Worm (Caenorhabditis elegans) whole organism, young adult: ENCODE measurements around the gene patr-1.
A peak's percentile ranks its signal among the peaks of the same experiment; 100 is the strongest.

Experiments used
- B0019.2 ChIP-seq: fragments of 200-800 bp; sonication (Bioruptor generic); conservative IDR thresholded peaks from 2 replicates; pipeline ENCODE4 v1.3.6; 2022; ENCODE audit warnings: missing genetic modification reagents, missing genetic modification characterization, missing compliant biosample characterization
- C06A6.2 ChIP-seq: fragments of 200-800 bp; sonication (Bioruptor generic); conservative IDR thresholded peaks from 2 replicates; pipeline ENCODE4 v1.3.6; 2022; ENCODE audit warnings: missing genetic modification characterization, missing compliant biosample characterization
- C17E4.6 ChIP-seq: fragments of 200-800 bp; sonication (Bioruptor generic); IDR thresholded peaks from 2 replicates; pipeline ENCODE4 v1.3.6; 2022; ENCODE audit warnings: missing genetic modification reagents, missing genetic modification characterization, missing compliant biosample characterization
- D2030.7 ChIP-seq: fragments of 200-800 bp; sonication (Bioruptor generic); IDR thresholded peaks from 2 replicates; pipeline ENCODE4 v1.3.6; 2022; ENCODE audit warnings: missing genetic modification reagents, missing genetic modification characterization, missing compliant biosample characterization
- F10E7.11 ChIP-seq: sonication (generic microtip); optimal IDR thresholded peaks from 2 replicates; lab custom pipeline; 2017; ENCODE audit warnings: mild to moderate bottlenecking, missing genetic modification characterization, moderate library complexity, missing compliant biosample characterization
- F37B4.10 ChIP-seq: fragments of 200-800 bp; sonication (Bioruptor generic); IDR thresholded peaks from 2 replicates; pipeline ENCODE4 v1.3.6; 2022; ENCODE audit warnings: missing genetic modification characterization, missing compliant biosample characterization
- T26A5.8 ChIP-seq: sonication (generic microtip); optimal IDR thresholded peaks from 2 replicates; lab custom pipeline; 2016; ENCODE audit warnings: missing genetic modification characterization, missing compliant biosample characterization
- Y53F4B.3 ChIP-seq: fragments of 200-800 bp; sonication (Bioruptor generic); IDR thresholded peaks from 2 replicates; pipeline ENCODE4 v1.3.6; 2022; ENCODE audit warnings: missing genetic modification reagents, missing genetic modification characterization, missing compliant biosample characterization
- Y53G8AR.9 ChIP-seq: fragments of 200-800 bp; sonication (Bioruptor generic); conservative IDR thresholded peaks from 2 replicates; pipeline ENCODE4 v1.3.6; 2022; ENCODE audit warnings: missing genetic modification reagents, missing genetic modification characterization, missing compliant biosample characterization
- Y95B8A.8 ChIP-seq: fragments of 200-800 bp; sonication (Bioruptor generic); IDR thresholded peaks from 2 replicates; pipeline ENCODE4 v1.3.6; 2022; ENCODE audit warnings: missing genetic modification reagents, missing genetic modification characterization, missing compliant biosample characterization
- aptf-2 ChIP-seq: fragments of 200-800 bp; sonication (Bioruptor generic); conservative IDR thresholded peaks from 2 replicates; pipeline ENCODE4 v1.3.6; 2022; ENCODE audit warnings: missing genetic modification reagents, missing genetic modification characterization, missing compliant biosample characterization
- cebp-1 ChIP-seq, 2 experiments: fragments of 200-800 bp in 1 of 2; sonication (Bioruptor generic) in 1 of 2; sonication (generic microtip) in 1 of 2; IDR thresholded peaks in 1 of 2; optimal IDR thresholded peaks in 1 of 2; 2 replicates each; pipeline versions ENCODE4 v1.3.6 to Lab custom; 2017 to 2022; ENCODE audit warnings: missing compliant biosample characterization in 2 of 2, missing genetic modification characterization in 2 of 2, mild to moderate bottlenecking in 1 of 2, missing genetic modification reagents in 1 of 2, moderate library complexity in 1 of 2
- cebp-2 ChIP-seq: fragments of 200-800 bp; sonication (Bioruptor generic); IDR thresholded peaks from 2 replicates; pipeline ENCODE4 v1.3.6; 2022; ENCODE audit warnings: missing genetic modification characterization, missing compliant biosample characterization
- ceh-27 ChIP-seq: fragments of 200-800 bp; sonication (Bioruptor generic); optimal IDR thresholded peaks from 2 replicates; lab custom pipeline; 2018; ENCODE audit warnings: mild to moderate bottlenecking, missing genetic modification characterization, moderate library complexity, missing compliant biosample characterization
- ceh-91 ChIP-seq: fragments of 200-800 bp; sonication (Bioruptor generic); IDR thresholded peaks from 2 replicates; pipeline ENCODE4 v1.3.6; 2022; ENCODE audit warnings: missing genetic modification reagents, missing genetic modification characterization, missing compliant biosample characterization
- dox-1 ChIP-seq: fragments of 200-800 bp; sonication (Bioruptor generic); IDR thresholded peaks from 2 replicates; pipeline ENCODE4 v1.3.6; 2022; ENCODE audit warnings: missing genetic modification reagents, missing genetic modification characterization, missing compliant biosample characterization
- dpl-1 ChIP-seq: fragments of 150-350 bp; optimal IDR thresholded peaks from 2 replicates; lab custom pipeline; 2014; ENCODE audit warnings: missing biosample characterization, missing genetic modification reagents, missing genetic modification characterization
- hlh-12 ChIP-seq: sonication (generic microtip); optimal IDR thresholded peaks from 2 replicates; lab custom pipeline; 2016; ENCODE audit warnings: missing genetic modification characterization, missing compliant biosample characterization
- hlh-26 ChIP-seq: fragments of 200-800 bp; sonication (Bioruptor generic); conservative IDR thresholded peaks from 2 replicates; pipeline ENCODE4 v1.3.6; 2022; ENCODE audit warnings: missing genetic modification reagents, missing genetic modification characterization, missing compliant biosample characterization
- hsf-1 ChIP-seq: fragments of 200-800 bp; sonication (Bioruptor generic); IDR thresholded peaks from 2 replicates; pipeline ENCODE4 v1.3.6; 2022; ENCODE audit warnings: missing genetic modification reagents, missing genetic modification characterization, missing compliant biosample characterization
- lag-1 ChIP-seq: fragments of 200-800 bp; sonication (Bioruptor generic); IDR thresholded peaks from 2 replicates; pipeline ENCODE4 v1.3.6; 2022; ENCODE audit warnings: missing genetic modification reagents, missing genetic modification characterization, missing compliant biosample characterization
- let-526 ChIP-seq: fragments of 200-800 bp; sonication (Bioruptor generic); IDR thresholded peaks from 2 replicates; pipeline ENCODE4 v1.3.6; 2022; ENCODE audit warnings: missing genetic modification reagents, missing genetic modification characterization, missing compliant biosample characterization
- lin-54 ChIP-seq: fragments of 200-800 bp; sonication (Bioruptor generic); optimal IDR thresholded peaks from 2 replicates; lab custom pipeline; 2018; ENCODE audit warnings: mild to moderate bottlenecking, missing genetic modification characterization, missing compliant biosample characterization
- mcd-1 ChIP-seq: fragments of 200-800 bp; sonication (Bioruptor generic); IDR thresholded peaks from 2 replicates; pipeline ENCODE4 v1.3.6; 2022; ENCODE audit warnings: missing genetic modification reagents, missing genetic modification characterization, missing compliant biosample characterization
- mel-28 ChIP-seq: sonication (generic microtip); optimal IDR thresholded peaks from 2 replicates; lab custom pipeline; 2016; ENCODE audit warnings: borderline replicate concordance, mild to moderate bottlenecking, missing genetic modification characterization, missing compliant biosample characterization
- mxl-1 ChIP-seq: sonication (generic microtip); optimal IDR thresholded peaks from 2 replicates; lab custom pipeline; 2016; ENCODE audit warnings: missing genetic modification characterization, missing compliant biosample characterization
- nhr-120 ChIP-seq: fragments of 200-800 bp; sonication (Bioruptor generic); IDR thresholded peaks from 2 replicates; pipeline ENCODE4 v1.3.6; 2022; ENCODE audit warnings: missing genetic modification characterization, missing compliant biosample characterization
- nhr-179 ChIP-seq: sonication (generic microtip); optimal IDR thresholded peaks from 2 replicates; lab custom pipeline; 2016; ENCODE audit warnings: mild to moderate bottlenecking, missing genetic modification characterization, missing compliant biosample characterization
- nhr-80 ChIP-seq: sonication (generic microtip); optimal IDR thresholded peaks from 2 replicates; lab custom pipeline; 2016; ENCODE audit warnings: missing genetic modification characterization, missing compliant biosample characterization
- nhr-90 ChIP-seq: sonication (generic microtip); optimal IDR thresholded peaks from 2 replicates; lab custom pipeline; 2016; ENCODE audit warnings: missing genotype, mild to moderate bottlenecking, missing genetic modification characterization, missing compliant biosample characterization
- pbrm-1 ChIP-seq: fragments of 200-800 bp; sonication (Bioruptor generic); IDR thresholded peaks from 2 replicates; pipeline ENCODE4 v1.3.6; 2022; ENCODE audit warnings: missing genetic modification reagents, missing genetic modification characterization, missing compliant biosample characterization
- pha-4 ChIP-seq: fragments of 150-350 bp; sonication (generic microtip); optimal IDR thresholded peaks from 2 replicates; lab custom pipeline; 2014; ENCODE audit warnings: missing biosample characterization, missing genetic modification reagents, missing genetic modification characterization
- snpc-1.1 ChIP-seq: sonication (generic microtip); optimal IDR thresholded peaks from 2 replicates; lab custom pipeline; 2017; ENCODE audit warnings: missing genetic modification characterization, mild to moderate bottlenecking, missing compliant biosample characterization, antibody characterized with exemption, moderate library complexity, missing genotype, missing genetic modification reagents; ENCODE audit not compliant: insufficient read depth
- snpc-4 ChIP-seq, 5 experiments: fragments of 150-350 bp in 1 of 5; sonication (generic microtip) in 4 of 5; optimal IDR thresholded peaks; 2 replicates each; lab custom pipeline; 2014 to 2018; ENCODE audit warnings: missing genetic modification characterization in 5 of 5, missing biosample characterization in 3 of 5, antibody characterized with exemption in 2 of 5, mild to moderate bottlenecking in 2 of 5, missing compliant biosample characterization in 2 of 5, missing genotype in 2 of 5, moderate library complexity in 2 of 5, missing genetic modification reagents in 1 of 5
- somi-1 ChIP-seq: fragments of 200-800 bp; sonication (Bioruptor generic); optimal IDR thresholded peaks from 2 replicates; lab custom pipeline; 2018; ENCODE audit warnings: mild to moderate bottlenecking, missing genetic modification characterization, missing compliant biosample characterization
- sptf-2 ChIP-seq: fragments of 200-800 bp; sonication (Bioruptor generic); optimal IDR thresholded peaks from 2 replicates; lab custom pipeline; 2018; ENCODE audit warnings: mild to moderate bottlenecking, missing genetic modification characterization, missing compliant biosample characterization
- tbp1 ChIP-seq: fragments of 200-800 bp; sonication (Bioruptor generic); optimal IDR thresholded peaks from 2 replicates; lab custom pipeline; 2018; ENCODE audit warnings: mild to moderate bottlenecking, missing genetic modification characterization, missing compliant biosample characterization
- unc-130 ChIP-seq: sonication (generic microtip); optimal IDR thresholded peaks from 2 replicates; lab custom pipeline; 2016; ENCODE audit warnings: missing genetic modification reagents, missing genetic modification characterization, missing compliant biosample characterization
- zfh-2 ChIP-seq: fragments of 200-800 bp; sonication (Bioruptor generic); conservative IDR thresholded peaks from 2 replicates; pipeline ENCODE4 v1.3.6; 2022; ENCODE audit warnings: missing genetic modification reagents, missing genetic modification characterization, missing compliant biosample characterization
- zim-3 ChIP-seq: sonication (generic microtip); optimal IDR thresholded peaks from 2 replicates; lab custom pipeline; 2017; ENCODE audit warnings: mild to moderate bottlenecking, missing genetic modification characterization, moderate library complexity, missing compliant biosample characterization
- ztf-28 ChIP-seq: fragments of 200-800 bp; sonication (Bioruptor generic); IDR thresholded peaks from 2 replicates; pipeline ENCODE4 v1.3.6; 2022; ENCODE audit warnings: missing genetic modification reagents, missing genetic modification characterization, missing compliant biosample characterization

The patr-1 gene

DNA sequence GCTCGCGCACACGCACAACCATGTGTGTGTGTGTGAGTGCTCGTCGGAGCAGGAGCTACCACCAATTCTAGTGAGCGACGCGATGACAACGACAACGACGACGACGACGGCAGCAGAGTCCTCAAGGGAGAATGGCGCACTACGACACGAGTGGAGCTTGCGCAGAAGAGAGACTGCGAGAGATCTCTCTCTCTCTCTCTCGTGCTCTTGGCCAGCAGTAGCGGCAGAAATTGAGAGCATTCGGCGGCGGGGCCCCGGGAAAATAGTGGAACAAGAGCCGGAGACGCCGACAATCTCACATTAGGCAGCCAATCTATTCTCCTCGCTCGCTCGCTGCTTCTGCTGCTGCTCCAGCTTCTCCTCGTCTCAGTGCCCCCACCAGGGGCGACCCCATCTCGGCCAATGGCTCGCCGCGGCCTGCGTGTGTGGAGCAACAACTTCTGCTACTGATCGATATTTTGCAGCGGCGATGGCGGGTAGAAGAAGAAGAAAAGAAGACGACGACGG lies 30.9 kb downstream of the patr-1 start (continued):
- no peak for TF ChIP-seq C17E4.6
- peak; percentile 52; the same call in 1 of the 2 replicates for TF ChIP-seq mcd-1
- TF ChIP-seq pha-4 (tag; lab: Kevin White, UChicago): no peak
- TF ChIP-seq Y53G8AR.9 (GFP tag; lab: Robert Waterston, UW): no peak
- no peak for TF ChIP-seq snpc-1.1 (tag; lab: Kevin White, UChicago)
- TF ChIP-seq dox-1 (GFP tag; lab: Robert Waterston, UW): peak; percentile 37; the same call in 1 of the 2 replicates
- TF ChIP-seq B0019.2 (GFP tag; lab: Robert Waterston, UW): no peak
- TF ChIP-seq T26A5.8: no peak
- no peak for TF ChIP-seq nhr-120
- no peak for TF ChIP-seq Y95B8A.8 (GFP tag; lab: Robert Waterston, UW)
- no peak for TF ChIP-seq dpl-1 (GFP tag; lab: Kevin White, UChicago)
- peak; percentile 35 for TF ChIP-seq F10E7.11
- TF ChIP-seq mxl-1 (tag; lab: Kevin White, UChicago): no peak
- TF ChIP-seq nhr-90 (tag; lab: Kevin White, UChicago): peak; percentile 8
- no peak for TF ChIP-seq cebp-1 (GFP tag; IDR thresholded peaks at IDR 0.05; lab: Robert Waterston, UW)
- peak; percentile 69 for TF ChIP-seq cebp-1 (tag; optimal IDR thresholded peaks at IDR 0.05; lab: Kevin White, UChicago)
- TF ChIP-seq hlh-12 (tag; lab: Kevin White, UChicago): no peak
- no peak for TF ChIP-seq somi-1 (GFP tag; lab: Kevin White, UChicago)
- 0 out of 2 replicates have a peak, but pooled peaks have one; percentile 16 for TF ChIP-seq C06A6.2 (GFP tag; lab: Robert Waterston, UW)
- TF ChIP-seq snpc-4 (GFP tag; optimal IDR thresholded peaks at IDR 0.05; lab: Kevin White, UChicago): no peak
- peak in 1 of 4 experiments; percentile 45 for TF ChIP-seq snpc-4 (tag; optimal IDR thresholded peaks at IDR 0.05; lab: Kevin White, UChicago)
- TF ChIP-seq pbrm-1: peak; percentile 51; the same call in 1 of the 2 replicates
- TF ChIP-seq lin-54 (GFP tag; lab: Kevin White, UChicago): no peak
- peak; percentile 72 for TF ChIP-seq zim-3 (tag; lab: Kevin White, UChicago)
- TF ChIP-seq unc-130 (GFP tag; lab: Kevin White, UChicago): no peak
- TF ChIP-seq cebp-2: 0 out of 2 replicates have a peak, but pooled peaks have one; percentile 42
- no peak for TF ChIP-seq ceh-91 (GFP tag; lab: Robert Waterston, UW)
- no peak for TF ChIP-seq let-526
- TF ChIP-seq ztf-28 (GFP tag; lab: Robert Waterston, UW): no peak
- TF ChIP-seq tbp1 (GFP tag; lab: Kevin White, UChicago): no peak
- TF ChIP-seq Y53F4B.3 (GFP tag; lab: Robert Waterston, UW): no peak
- no peak for TF ChIP-seq sptf-2 (GFP tag; lab: Kevin White, UChicago)
- TF ChIP-seq lag-1: no peak
- no peak for TF ChIP-seq nhr-80 (tag; lab: Kevin White, UChicago)
- no peak for TF ChIP-seq hsf-1
- TF ChIP-seq zfh-2: peak; percentile 99
- peak; percentile 8 for TF ChIP-seq ceh-27 (GFP tag; lab: Kevin White, UChicago)
- TF ChIP-seq nhr-179 (tag; lab: Kevin White, UChicago): no peak
- no peak for TF ChIP-seq mel-28 (tag; lab: Kevin White, UChicago)
- no peak for TF ChIP-seq hlh-26
- 0 out of 2 replicates have a peak, but pooled peaks have one; percentile 48 for TF ChIP-seq F37B4.10
- no peak for TF ChIP-seq D2030.7 (GFP tag; lab: Robert Waterston, UW)
- no peak for TF ChIP-seq aptf-2 (GFP tag; lab: Robert Waterston, UW)
